Worm (Caenorhabditis elegans): ENCODE data around the gene talp-3.

The talp-3 gene

ce11 chrIV:14653066-14653465 is at the start of gene talp-3:
Gene talp-3, minus strand, starts transcription at chrIV:14653380.
- TF ChIP-seq sea-2 (GFP tag; optimal IDR thresholded peaks at IDR 0.05) (no peak), ztf-11 (tag; optimal IDR thresholded peaks at IDR 0.05) (no peak), nhr-28 (tag; optimal IDR thresholded peaks at IDR 0.05) (no peak), unc-62 (GFP tag; optimal IDR thresholded peaks at IDR 0.05) (no peak), tbx-2 (tag; optimal IDR thresholded peaks at IDR 0.05) (no peak), nhr-11 (tag; optimal IDR thresholded peaks at IDR 0.05) (no peak), pqm-1 (tag; optimal IDR thresholded peaks at IDR 0.05) (no peak), lsy-12 (tag; optimal IDR thresholded peaks at IDR 0.05) (no peak), ceh-9 (tag; optimal IDR thresholded peaks at IDR 0.05) (no peak), aly-2 (tag; optimal IDR thresholded peaks at IDR 0.05) (no peak), egl-27 (tag; optimal IDR thresholded peaks at IDR 0.05) (no peak), ama-1 (optimal IDR thresholded peaks at IDR 0.05) (no peak), zag-1 (tag; optimal IDR thresholded peaks at IDR 0.05) (no peak), mdl-1 (tag; optimal IDR thresholded peaks at IDR 0.05) (no peak), hmg-11 (tag; optimal IDR thresholded peaks at IDR 0.05) (no peak), nhr-25 (tag; optimal IDR thresholded peaks at IDR 0.05) (no peak)

ce11 chrIV:14699840-14700239 is 46.7 kb upstream of the talp-3 start, which contains the start of gene haf-8:
Gene haf-8, minus strand, starts transcription at chrIV:14699940.
- no peak for TF ChIP-seq ceh-82 (tag; optimal IDR thresholded peaks at IDR 0.05)
- no peak for TF ChIP-seq nhr-67 (tag; optimal IDR thresholded peaks at IDR 0.05)
- TF ChIP-seq lin-15B (tag; optimal IDR thresholded peaks at IDR 0.05): no peak
- no peak for TF ChIP-seq nhr-25 (tag; optimal IDR thresholded peaks at IDR 0.05)
- TF ChIP-seq sea-2 (GFP tag; optimal IDR thresholded peaks at IDR 0.05): no peak
- TF ChIP-seq egl-5 (tag; optimal IDR thresholded peaks at IDR 0.05): no peak
- TF ChIP-seq lsy-12 (tag; optimal IDR thresholded peaks at IDR 0.05): no peak
- TF ChIP-seq elt-1 (tag; optimal IDR thresholded peaks at IDR 0.05): no peak
- no peak for TF ChIP-seq nfya-1 (tag; optimal IDR thresholded peaks at IDR 0.05; ENCODE audit: insufficient read depth)
- no peak for TF ChIP-seq ama-1 (optimal IDR thresholded peaks at IDR 0.05)

- TF ChIP-seq pha-4 (tag; optimal IDR thresholded peaks at IDR 0.05) (no peak), nhr-76 (tag; optimal IDR thresholded peaks at IDR 0.05) (no peak), aly-2 (tag; optimal IDR thresholded peaks at IDR 0.05) (no peak), egl-5 (tag; optimal IDR thresholded peaks at IDR 0.05) (no peak), ceh-9 (tag; optimal IDR thresholded peaks at IDR 0.05) (no peak), lin-39 (tag; optimal IDR thresholded peaks at IDR 0.05) (no peak), tbx-2 (tag; optimal IDR thresholded peaks at IDR 0.05) (no peak), nhr-28 (tag; optimal IDR thresholded peaks at IDR 0.05) (no peak), zag-1 (tag; optimal IDR thresholded peaks at IDR 0.05) (no peak), snpc-4 (tag; optimal IDR thresholded peaks at IDR 0.05) (no peak), lsy-12 (tag; optimal IDR thresholded peaks at IDR 0.05) (no peak)
These were observed 34.5 kb upstream of the talp-3 start for ce11 chrIV:14687716-14688115.

ce11 chrIV:14679060-14679459 is 25.9 kb upstream of the talp-3 start:
- TF ChIP-seq aly-2 (tag; optimal IDR thresholded peaks at IDR 0.05) (no peak), nhr-12 (tag; optimal IDR thresholded peaks at IDR 0.05) (no peak), skn-1 (tag; optimal IDR thresholded peaks at IDR 0.05) (no peak), unc-39 (tag; optimal IDR thresholded peaks at IDR 0.05) (no peak), R02D3.7 (tag; optimal IDR thresholded peaks at IDR 0.05) (no peak), snpc-4 (tag; optimal IDR thresholded peaks at IDR 0.05) (no peak), nhr-67 (tag; optimal IDR thresholded peaks at IDR 0.05) (no peak), nhr-25 (tag; optimal IDR thresholded peaks at IDR 0.05) (no peak), nhr-28 (tag; optimal IDR thresholded peaks at IDR 0.05) (no peak), ceh-9 (tag; optimal IDR thresholded peaks at IDR 0.05) (no peak), nhr-237 (tag; optimal IDR thresholded peaks at IDR 0.05) (no peak), egl-27 (tag; optimal IDR thresholded peaks at IDR 0.05) (no peak)

ce11 chrIV:14677095-14677633 is 24.0 kb upstream of the talp-3 start, which contains the start of gene Y57G11C.31:
Gene Y57G11C.31, plus strand, starts transcription at chrIV:14677370.
- TF ChIP-seq ceh-16 (tag; optimal IDR thresholded peaks at IDR 0.05) (no peak), nhr-77 (tag; optimal IDR thresholded peaks at IDR 0.05) (no peak), nhr-25 (tag; optimal IDR thresholded peaks at IDR 0.05) (peak; percentile 61), elt-3 (tag; optimal IDR thresholded peaks at IDR 0.05) (peak in 1 of 3 experiments; percentile 6), lin-15B (tag; optimal IDR thresholded peaks at IDR 0.05) (no peak), lin-39 (tag; optimal IDR thresholded peaks at IDR 0.05) (no peak), sea-2 (GFP tag; optimal IDR thresholded peaks at IDR 0.05) (no peak)
